Fruit fly (Drosophila melanogaster) whole organism, embryonic: ENCODE measurements around the gene CG6163.

Experiments used
- Awh ChIP-seq: fragments of 200-800 bp; sonication (Bioruptor generic); IDR thresholded peaks from 2 replicates; pipeline ENCODE4, ENCODE4 v1.3.6; 2022; ENCODE audit warnings: missing biosample characterization, missing genetic modification characterization
- CG11093 ChIP-seq: fragments of 200-800 bp; sonication (Bioruptor generic); IDR thresholded peaks from 3 replicates; pipeline ENCODE4 v1.3.6; 2022; ENCODE audit warnings: missing biosample characterization, missing genetic modification characterization
- CG11723 ChIP-seq: fragments of 200-800 bp; sonication (Bioruptor generic); optimal IDR thresholded peaks from 2 replicates; lab custom pipeline; 2017; ENCODE audit warnings: missing biosample characterization, mild to moderate bottlenecking, missing genetic modification characterization
- CG12071 ChIP-seq: fragments of 200-800 bp; sonication (Bioruptor generic); optimal IDR thresholded peaks from 3 replicates; lab custom pipeline; 2018; ENCODE audit warnings: missing biosample characterization, mild to moderate bottlenecking, missing genetic modification characterization
- CG1233 ChIP-seq: fragments of 200-800 bp; sonication (Bioruptor generic); optimal IDR thresholded peaks from 4 replicates; lab custom pipeline; 2018; ENCODE audit warnings: missing biosample characterization, mild to moderate bottlenecking, missing genetic modification characterization
- CG13287 ChIP-seq: fragments of 200-800 bp; sonication (Bioruptor generic); IDR thresholded peaks from 2 replicates; pipeline ENCODE4 v1.3.6; 2022; ENCODE audit warnings: missing biosample characterization, missing genetic modification characterization; ENCODE audit not compliant: partially characterized antibody
- CG13624 ChIP-seq: fragments of 200-800 bp; sonication (Bioruptor generic); optimal IDR thresholded peaks from 2 replicates; lab custom pipeline; 2016; ENCODE audit warnings: missing biosample characterization, missing genetic modification characterization
- CG14050 ChIP-seq: fragments of 200-800 bp; sonication (Bioruptor generic); IDR thresholded peaks from 3 replicates; pipeline ENCODE4 v1.3.6; 2022; ENCODE audit warnings: missing biosample characterization, missing genetic modification characterization
- CG15601 ChIP-seq: fragments of 200-800 bp; sonication (Bioruptor generic); optimal IDR thresholded peaks from 3 replicates; lab custom pipeline; 2019; ENCODE audit warnings: missing biosample characterization, mild to moderate bottlenecking, missing genetic modification characterization, moderate library complexity
- CG1603 ChIP-seq: fragments of 200-800 bp; sonication (Bioruptor generic); optimal IDR thresholded peaks from 2 replicates; lab custom pipeline; 2019; ENCODE audit warnings: missing biosample characterization, mild to moderate bottlenecking, missing genetic modification characterization, moderate library complexity
- CG16779 ChIP-seq: fragments of 200-800 bp; sonication (Bioruptor generic); IDR thresholded peaks from 2 replicates; pipeline ENCODE4 v1.3.6; 2022; ENCODE audit warnings: missing biosample characterization, missing genetic modification characterization
- CG16863 ChIP-seq: fragments of 200-800 bp; sonication (Bioruptor generic); optimal IDR thresholded peaks from 3 replicates; lab custom pipeline; 2016; ENCODE audit warnings: missing biosample characterization, missing genetic modification characterization
- CG17361 ChIP-seq: fragments of 200-800 bp; sonication (Bioruptor generic); IDR thresholded peaks from 3 replicates; pipeline ENCODE4 v1.3.6; 2022; ENCODE audit warnings: missing biosample characterization, missing genetic modification characterization
- CG17612 ChIP-seq: fragments of 200-800 bp; sonication (Bioruptor generic); IDR thresholded peaks from 2 replicates; pipeline ENCODE4 v1.3.6; 2022; ENCODE audit warnings: missing biosample characterization, missing genetic modification characterization
- CG17829 ChIP-seq: fragments of 200-800 bp; optimal IDR thresholded peaks from 2 replicates; lab custom pipeline; 2019; ENCODE audit warnings: missing biosample characterization, mild to moderate bottlenecking, missing genetic modification characterization, moderate library complexity
- CG1792 ChIP-seq: fragments of 200-800 bp; sonication (Bioruptor generic); optimal IDR thresholded peaks from 2 replicates; lab custom pipeline; 2016; ENCODE audit warnings: missing biosample characterization, missing genetic modification characterization
- CG4404 ChIP-seq: fragments of 200-800 bp; sonication (Bioruptor generic); IDR thresholded peaks from 2 replicates; pipeline ENCODE4 v1.3.6; 2022; ENCODE audit warnings: missing biosample characterization, missing genetic modification characterization
- CG5245 ChIP-seq: fragments of 200-800 bp; sonication (Bioruptor generic); optimal IDR thresholded peaks from 3 replicates; lab custom pipeline; 2016; ENCODE audit warnings: missing biosample characterization, missing genetic modification characterization
- CG7786 ChIP-seq: fragments of 200-800 bp; sonication (Bioruptor generic); optimal IDR thresholded peaks from 2 replicates; lab custom pipeline; 2016; ENCODE audit warnings: missing biosample characterization, missing genetic modification characterization
- CG8388 ChIP-seq: fragments of 200-800 bp; sonication (Bioruptor generic); optimal IDR thresholded peaks from 2 replicates; lab custom pipeline; 2019; ENCODE audit warnings: missing biosample characterization, mild to moderate bottlenecking, missing genetic modification characterization, moderate library complexity
- CrebB ChIP-seq: fragments of 200-800 bp; sonication (Bioruptor generic); optimal IDR thresholded peaks from 3 replicates; lab custom pipeline; 2018; ENCODE audit warnings: missing biosample characterization, mild to moderate bottlenecking, missing genetic modification characterization
- Dref ChIP-seq: fragments of 200-800 bp; sonication (Bioruptor generic); IDR thresholded peaks from 2 replicates; pipeline ENCODE4 v1.3.6; 2022; ENCODE audit warnings: missing biosample characterization, missing genetic modification characterization
- Drgx ChIP-seq: fragments of 200-800 bp; sonication (Bioruptor generic); IDR thresholded peaks from 2 replicates; pipeline ENCODE4 v1.3.6; 2022; ENCODE audit warnings: missing biosample characterization, missing genetic modification characterization
- Elba2 ChIP-seq: fragments of 200-800 bp; sonication (Bioruptor generic); optimal IDR thresholded peaks from 3 replicates; lab custom pipeline; 2016; ENCODE audit warnings: missing biosample characterization, missing genetic modification characterization
- HLH4C ChIP-seq: fragments of 200-800 bp; sonication (Bioruptor generic); IDR thresholded peaks from 3 replicates; pipeline ENCODE4 v1.3.6; 2022; ENCODE audit warnings: missing biosample characterization, missing genetic modification characterization; ENCODE audit not compliant: partially characterized antibody
- Hand ChIP-seq: fragments of 200-800 bp; sonication (Bioruptor generic); optimal IDR thresholded peaks from 2 replicates; lab custom pipeline; 2017; ENCODE audit warnings: mild to moderate bottlenecking, missing biosample characterization, missing genetic modification reagents, missing genetic modification characterization
- Hmr ChIP-seq: fragments of 200-800 bp; sonication (Bioruptor generic); optimal IDR thresholded peaks from 3 replicates; lab custom pipeline; 2017; ENCODE audit warnings: mild to moderate bottlenecking, missing biosample characterization, missing genetic modification reagents, missing genetic modification characterization
- Hr3 ChIP-seq: fragments of 200-800 bp; sonication (Bioruptor generic); optimal IDR thresholded peaks from 3 replicates; lab custom pipeline; 2016; ENCODE audit warnings: missing biosample characterization, missing genetic modification characterization
- Med ChIP-seq: fragments of 200-800 bp; sonication (Bioruptor generic); peaks from one replicate; lab custom pipeline; 2016; ENCODE audit warnings: missing biosample characterization, missing genetic modification characterization, mild to moderate bottlenecking, inconsistent platforms, moderate library complexity
- Xbp1 ChIP-seq: fragments of 200-800 bp; sonication (Bioruptor generic); optimal IDR thresholded peaks from 3 replicates; lab custom pipeline; 2016; ENCODE audit warnings: missing biosample characterization, mild to moderate bottlenecking, missing genetic modification characterization
- bsh ChIP-seq, 2 experiments: fragments of 200-800 bp; sonication (Bioruptor generic); optimal IDR thresholded peaks; 2 replicates each; lab custom pipeline; 2017 to 2018; ENCODE audit warnings: mild to moderate bottlenecking in 2 of 2, missing biosample characterization in 2 of 2, missing genetic modification characterization in 2 of 2, moderate library complexity in 1 of 2
- cad ChIP-seq: fragments of >200 bp; optimal IDR thresholded peaks from 2 replicates; lab custom pipeline; 2017; ENCODE audit warnings: missing biosample characterization, missing genetic modification characterization
- chm ChIP-seq: fragments of 200-800 bp; sonication (Bioruptor generic); IDR thresholded peaks from 2 replicates; pipeline ENCODE4 v1.3.6; 2022; ENCODE audit warnings: missing biosample characterization, missing genetic modification characterization
- corto ChIP-seq: fragments of 200-800 bp; sonication (Bioruptor generic); optimal IDR thresholded peaks from 2 replicates; lab custom pipeline; 2016; ENCODE audit warnings: missing biosample characterization, mild to moderate bottlenecking, missing genetic modification characterization, moderate library complexity
- danr ChIP-seq: fragments of 200-800 bp; sonication (Bioruptor generic); IDR thresholded peaks from 2 replicates; pipeline ENCODE4 v1.3.6; 2022; ENCODE audit warnings: missing biosample characterization, missing genetic modification characterization
- eyg ChIP-seq: fragments of 200-800 bp; sonication (Bioruptor generic); optimal IDR thresholded peaks from 3 replicates; lab custom pipeline; 2016; ENCODE audit warnings: missing biosample characterization, missing genetic modification characterization
- grau ChIP-seq: fragments of 200-800 bp; optimal IDR thresholded peaks from 3 replicates; lab custom pipeline; 2019; ENCODE audit warnings: missing biosample characterization, mild to moderate bottlenecking, missing genetic modification characterization, moderate library complexity
- gt ChIP-seq: fragments of 200-800 bp; sonication (Bioruptor generic); IDR thresholded peaks from 2 replicates; pipeline ENCODE4 v1.3.6; 2022; ENCODE audit warnings: missing biosample characterization, missing genetic modification characterization
- ham ChIP-seq: fragments of 200-800 bp; sonication (Bioruptor generic); IDR thresholded peaks from 2 replicates; pipeline ENCODE4 v1.3.6; 2022; ENCODE audit warnings: missing biosample characterization, missing genetic modification characterization
- ind ChIP-seq: fragments of 200-800 bp; sonication (Bioruptor generic); optimal IDR thresholded peaks from 3 replicates; lab custom pipeline; 2016; ENCODE audit warnings: missing biosample characterization, missing genetic modification characterization
- lmd ChIP-seq: fragments of 200-800 bp; sonication (Bioruptor generic); IDR thresholded peaks from 2 replicates; pipeline ENCODE4 v1.3.6; 2022; ENCODE audit warnings: missing biosample characterization, missing genetic modification characterization
- odd ChIP-seq: fragments of 200-800 bp; sonication (Bioruptor generic); optimal IDR thresholded peaks from 2 replicates; lab custom pipeline; 2017; ENCODE audit warnings: missing biosample characterization, mild to moderate bottlenecking, missing genetic modification characterization
- pros ChIP-seq: fragments of 200-800 bp; sonication (Bioruptor generic); optimal IDR thresholded peaks from 3 replicates; lab custom pipeline; 2019; ENCODE audit warnings: missing biosample characterization, mild to moderate bottlenecking, missing genetic modification characterization, moderate library complexity
- rib ChIP-seq: fragments of 200-800 bp; sonication (Bioruptor generic); IDR thresholded peaks from 2 replicates; pipeline ENCODE4 v1.3.6; 2022; ENCODE audit warnings: missing biosample characterization, missing genetic modification characterization
- row ChIP-seq: fragments of 200-800 bp; sonication (Bioruptor generic); IDR thresholded peaks from 3 replicates; pipeline ENCODE4 v1.3.6; 2022; ENCODE audit warnings: missing biosample characterization, missing genetic modification characterization
- salm ChIP-seq: fragments of 200-800 bp; sonication (Bioruptor generic); optimal IDR thresholded peaks from 2 replicates; lab custom pipeline; 2018; ENCODE audit warnings: missing biosample characterization, mild to moderate bottlenecking, missing genetic modification characterization
- seq ChIP-seq: fragments of 200-800 bp; sonication (Bioruptor generic); IDR thresholded peaks from 2 replicates; pipeline ENCODE4 v1.3.6; 2022; ENCODE audit warnings: missing biosample characterization, missing genetic modification characterization
- slou ChIP-seq: fragments of 200-800 bp; sonication (Bioruptor generic); optimal IDR thresholded peaks from 3 replicates; lab custom pipeline; 2016; ENCODE audit warnings: missing biosample characterization, missing genetic modification characterization
- tio ChIP-seq: fragments of 200-800 bp; sonication (Bioruptor generic); optimal IDR thresholded peaks from 2 replicates; lab custom pipeline; 2017; ENCODE audit warnings: missing biosample characterization, missing genetic modification characterization, inconsistent platforms
- vfl ChIP-seq: fragments of 200-800 bp; sonication (Bioruptor generic); optimal IDR thresholded peaks from 2 replicates; lab custom pipeline; 2016; ENCODE audit warnings: missing biosample characterization, missing genetic modification characterization

Gene CG6163

dm6 chr3L:11368319-11369299, 3.9 kb upstream of the CG6163 start (continued):
- TF ChIP-seq Hr3 (no peak), seq (GFP tag; lab: Robert Waterston, UW) (no peak), Dref (GFP tag; lab: Robert Waterston, UW) (no peak), CG1603 (tag; lab: Kevin White, UChicago) (no peak), eyg (GFP tag; lab: Kevin White, UChicago) (no peak), CG11723 (GFP tag; lab: Kevin White, UChicago) (no peak), grau (no peak), CG7786 (GFP tag; lab: Kevin White, UChicago) (no peak), Elba2 (GFP tag; lab: Kevin White, UChicago) (no peak), rib (GFP tag; lab: Robert Waterston, UW) (no peak), CG17361 (GFP tag; lab: Robert Waterston, UW) (peak; percentile 49; the same call in 2 of the 3 replicates), Awh (GFP tag; lab: Robert Waterston, UW) (peak; percentile 80), CG16779 (no peak), CG1233 (GFP tag; lab: Kevin White, UChicago) (no peak), vfl (no peak), Xbp1 (GFP tag; lab: Kevin White, UChicago) (no peak), danr (no peak), chm (GFP tag; lab: Robert Waterston, UW) (peak; percentile 41; the same call in 1 of the 2 replicates), CG17829 (peak; percentile 12), corto (GFP tag; lab: Kevin White, UChicago) (no peak), CG4404 (GFP tag; lab: Robert Waterston, UW) (no peak), Hmr (no peak), CG13624 (GFP tag; lab: Kevin White, UChicago) (no peak), salm (tag; lab: Kevin White, UChicago) (no peak), CG12071 (GFP tag; lab: Kevin White, UChicago) (no peak), CG8388 (GFP tag; lab: Kevin White, UChicago) (peak; percentile 18), gt (no peak), cad (no peak), Med (GFP tag; lab: Kevin White, UChicago) (peak; percentile 21), CG5245 (GFP tag; lab: Kevin White, UChicago) (no peak), CG16863 (GFP tag; lab: Kevin White, UChicago) (no peak), CG17612 (no peak), pros (GFP tag; lab: Kevin White, UChicago) (no peak), slou (GFP tag; lab: Kevin White, UChicago) (no peak), HLH4C (no peak), row (GFP tag; lab: Robert Waterston, UW) (no peak), Hand (GFP tag; lab: Kevin White, UChicago) (no peak), ind (GFP tag; lab: Kevin White, UChicago) (no peak), bsh (GFP tag; optimal IDR thresholded peaks at IDR 0.05; lab: Kevin White, UChicago) (peak; percentile 43 to 94), ham (GFP tag; lab: Robert Waterston, UW) (no peak), CG11093 (GFP tag; lab: Robert Waterston, UW) (no peak), Drgx (GFP tag; lab: Robert Waterston, UW) (peak; percentile 83), CG14050 (no peak), tio (GFP tag; lab: Kevin White, UChicago) (no peak), CrebB (tag; lab: Kevin White, UChicago) (no peak), CG13287 (no peak), lmd (no peak), odd (GFP tag; lab: Kevin White, UChicago) (no peak), CG15601 (tag; lab: Kevin White, UChicago) (peak; percentile 12), CG1792 (GFP tag; lab: Kevin White, UChicago) (no peak)
